Worm (Caenorhabditis elegans): ENCODE measurements around the gene K12H6.4.

DNA sequence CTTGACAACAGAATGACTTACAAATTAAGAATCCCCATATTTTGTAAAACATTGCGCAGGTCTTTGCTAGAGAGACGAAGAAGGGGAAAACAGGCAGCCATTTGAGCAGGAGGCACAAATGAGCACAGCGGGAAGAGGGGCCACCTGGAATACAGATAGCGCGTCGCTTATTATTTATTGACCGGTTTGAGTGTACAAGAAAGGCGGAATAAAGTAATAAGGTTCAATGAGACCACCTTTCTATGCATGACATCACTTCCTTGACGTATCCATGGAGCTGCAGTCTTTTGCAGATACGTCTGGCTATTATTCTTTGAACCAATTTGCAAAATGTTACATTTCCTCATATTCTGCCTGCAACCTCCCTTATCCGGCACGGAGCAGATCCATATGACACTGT is 49.2 kb downstream of the K12H6.4 start, which contains the start of gene fbxb-111:
- TF ChIP-seq flt-1 (GFP tag; IDR thresholded peaks at IDR 0.05) (no peak), ref-1 (GFP tag; conservative IDR thresholded peaks at IDR 0.05) (no peak), klf-2 (GFP tag; conservative IDR thresholded peaks at IDR 0.05) (no peak), cog-1 (tag; optimal IDR thresholded peaks at IDR 0.05) (no peak), ztf-29 (GFP tag; IDR thresholded peaks at IDR 0.05) (no peak), T22C8.4 (GFP tag; IDR thresholded peaks at IDR 0.05) (no peak), med-1 (GFP tag; optimal IDR thresholded peaks at IDR 0.05; ENCODE audit: insufficient read depth) (no peak)

Data from whole organism, midembryonic.